Fruit fly (Drosophila melanogaster): ENCODE measurements around the gene dpr2.

The dpr2 gene

DNA sequence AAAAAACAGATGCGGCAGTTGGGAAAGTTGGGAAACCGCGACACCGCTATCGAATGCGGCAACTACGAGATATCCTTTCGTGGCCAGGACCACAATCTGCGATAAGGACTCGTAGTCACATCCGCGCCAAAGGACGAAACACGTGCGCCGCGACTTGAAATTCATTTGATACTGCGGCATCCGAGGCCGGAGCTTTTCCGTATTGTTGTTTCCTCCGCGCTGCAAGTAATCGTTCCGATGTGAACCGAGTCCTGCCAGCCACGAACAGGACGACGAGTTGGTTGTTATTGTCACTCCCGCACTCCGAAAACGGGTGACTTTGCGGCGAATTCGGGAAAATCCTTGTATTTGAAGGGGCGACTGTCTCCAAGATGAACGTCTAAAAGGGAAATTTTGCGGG lies at the start of gene dpr2:
dpr2 (minus strand) TSS at position 175 of the 400 bp plus-strand sequence.
- TF ChIP-seq kay (GFP tag; ENCODE audit: borderline replicate concordance) (no peak), Mnt (GFP tag; optimal IDR thresholded peaks at IDR 0.05) (no peak), CG1620 (GFP tag; optimal IDR thresholded peaks at IDR 0.05) (no peak), cnc (optimal IDR thresholded peaks at IDR 0.05) (no peak), CG7045 (GFP tag; optimal IDR thresholded peaks at IDR 0.05) (no peak), CG12768 (GFP tag; optimal IDR thresholded peaks at IDR 0.05) (no peak), ovo (GFP tag; optimal IDR thresholded peaks at IDR 0.05) (no peak), CG33017 (tag; optimal IDR thresholded peaks at IDR 0.05) (no peak), cic (GFP tag; optimal IDR thresholded peaks at IDR 0.05) (no peak), CG14711 (tag; optimal IDR thresholded peaks at IDR 0.05) (no peak), bab1 (GFP tag; optimal IDR thresholded peaks at IDR 0.05) (no peak)

- TF ChIP-seq Hr96 (GFP tag; optimal IDR thresholded peaks at IDR 0.05) (no peak), tj (GFP tag; optimal IDR thresholded peaks at IDR 0.05) (peak; percentile 66), CG33017 (tag; optimal IDR thresholded peaks at IDR 0.05) (peak; percentile 68), cic (GFP tag; optimal IDR thresholded peaks at IDR 0.05) (no peak), CG1620 (GFP tag; optimal IDR thresholded peaks at IDR 0.05) (peak; percentile 51), Clk (GFP tag; optimal IDR thresholded peaks at IDR 0.05) (peak; percentile 34), ovo (GFP tag; optimal IDR thresholded peaks at IDR 0.05) (peak; percentile 39), CG7045 (GFP tag; optimal IDR thresholded peaks at IDR 0.05) (peak; percentile 52), Mnt (GFP tag; optimal IDR thresholded peaks at IDR 0.05) (peak; percentile 84), bab1 (GFP tag; optimal IDR thresholded peaks at IDR 0.05) (peak; percentile 86), CG11617 (GFP tag; optimal IDR thresholded peaks at IDR 0.05) (peak; percentile 69), CG12768 (GFP tag; optimal IDR thresholded peaks at IDR 0.05) (peak; percentile 15), kay (GFP tag; ENCODE audit: borderline replicate concordance) (no peak), toe (GFP tag; optimal IDR thresholded peaks at IDR 0.05) (peak; percentile 64), cnc (optimal IDR thresholded peaks at IDR 0.05) (no peak), CG5204 (GFP tag; optimal IDR thresholded peaks at IDR 0.05) (no peak), CG7101 (tag; optimal IDR thresholded peaks at IDR 0.05) (peak; percentile 81), CG14711 (tag; optimal IDR thresholded peaks at IDR 0.05) (peak; percentile 91), Crg-1 (GFP tag; optimal IDR thresholded peaks at IDR 0.05) (peak; percentile 61), pad (GFP tag; optimal IDR thresholded peaks at IDR 0.05) (peak; percentile 42)
Measured at dm6 chr2L:11010999-11011398, 47.0 kb upstream of the dpr2 start, which contains the start of the genes Art8 and dUTPase. Art8 (minus strand) TSS chr2L:11011086. dUTPase (plus strand) TSS chr2L:11011312.

DNA sequence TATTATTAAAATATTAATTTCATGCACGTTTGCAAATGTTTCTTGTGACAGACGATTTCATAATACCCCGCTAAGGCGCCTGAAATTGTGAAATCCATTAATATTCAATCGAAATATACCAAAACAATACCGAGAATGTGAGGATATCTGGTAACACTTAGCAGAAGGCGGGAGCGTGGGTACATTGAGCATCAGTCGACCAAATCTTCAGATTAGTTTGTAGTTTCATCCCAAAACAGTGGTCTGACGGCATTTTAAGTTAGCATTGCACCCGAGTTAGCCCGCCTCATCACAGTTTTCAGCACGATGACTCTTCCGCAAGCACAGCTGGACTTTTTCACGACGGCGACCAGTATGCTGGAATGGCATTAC lies 40.7 kb upstream of the dpr2 start, which contains the start of gene Nup154:
Nup154 (plus strand) TSS at position 147 of the 372 bp plus-strand sequence.
- TF ChIP-seq ovo (GFP tag; optimal IDR thresholded peaks at IDR 0.05) = no peak
- TF ChIP-seq Clk (GFP tag; optimal IDR thresholded peaks at IDR 0.05) = no peak
- no peak for TF ChIP-seq CG7101 (tag; optimal IDR thresholded peaks at IDR 0.05)
- TF ChIP-seq CG14711 (tag; optimal IDR thresholded peaks at IDR 0.05) = no peak
- no peak for TF ChIP-seq tj (GFP tag; optimal IDR thresholded peaks at IDR 0.05)
- no peak for TF ChIP-seq cic (GFP tag; optimal IDR thresholded peaks at IDR 0.05)
- TF ChIP-seq Hr96 (GFP tag; optimal IDR thresholded peaks at IDR 0.05) = no peak
- TF ChIP-seq cnc (optimal IDR thresholded peaks at IDR 0.05) = no peak
- TF ChIP-seq toe (GFP tag; optimal IDR thresholded peaks at IDR 0.05) = no peak
- TF ChIP-seq CG12768 (GFP tag; optimal IDR thresholded peaks at IDR 0.05) = no peak
- no peak for TF ChIP-seq CG1620 (GFP tag; optimal IDR thresholded peaks at IDR 0.05)
- TF ChIP-seq CG5204 (GFP tag; optimal IDR thresholded peaks at IDR 0.05) = no peak

DNA sequence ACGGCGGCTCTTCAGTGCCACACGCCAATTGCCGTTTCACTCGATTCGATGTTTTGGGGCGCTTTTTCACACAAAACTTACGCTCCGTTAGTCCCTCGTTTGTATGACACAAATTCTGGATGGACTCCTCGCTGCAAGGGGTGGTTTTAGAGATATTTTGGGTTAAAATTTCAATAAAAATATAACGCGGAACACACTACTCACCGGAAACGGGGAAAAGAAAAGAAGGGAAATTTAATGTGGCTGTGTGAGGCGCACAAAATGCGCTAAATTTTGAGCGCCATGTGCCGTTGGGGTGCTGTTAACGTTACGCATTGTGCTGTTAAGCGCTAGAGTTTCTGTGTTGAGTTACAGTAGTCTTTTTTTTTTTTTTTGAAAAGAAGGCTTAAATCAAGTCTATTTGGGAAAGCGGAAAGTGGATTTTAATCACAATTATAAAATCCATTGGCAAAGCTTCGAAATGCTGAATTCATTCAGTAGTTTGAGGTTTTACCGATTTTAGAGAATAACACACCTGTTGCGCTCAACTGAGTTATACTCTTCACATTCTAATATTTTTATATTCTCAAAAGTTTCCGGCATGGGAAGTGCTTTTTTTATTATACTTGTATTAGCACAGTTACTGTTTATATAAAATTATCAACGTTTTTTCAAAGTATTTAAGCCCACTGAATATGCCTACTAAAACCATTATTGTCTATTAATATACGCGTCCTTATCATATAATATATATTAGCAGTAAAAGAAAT lies 40.1 kb upstream of the dpr2 start, which contains the start of gene RpL9:
RpL9 (minus strand) TSS at position 265 of the 749 bp plus-strand sequence.
- TF ChIP-seq kay (GFP tag; ENCODE audit: borderline replicate concordance) (no peak), CG5204 (GFP tag; optimal IDR thresholded peaks at IDR 0.05) (peak; percentile 57), pad (GFP tag; optimal IDR thresholded peaks at IDR 0.05) (peak; percentile 53), Hr96 (GFP tag; optimal IDR thresholded peaks at IDR 0.05) (peak; percentile 49), CG14711 (tag; optimal IDR thresholded peaks at IDR 0.05) (peak; percentile 52), Crg-1 (GFP tag; optimal IDR thresholded peaks at IDR 0.05) (peak; percentile 43), Clk (GFP tag; optimal IDR thresholded peaks at IDR 0.05) (no peak), cnc (optimal IDR thresholded peaks at IDR 0.05) (no peak), ovo (GFP tag; optimal IDR thresholded peaks at IDR 0.05) (peak; percentile 45), CG11617 (GFP tag; optimal IDR thresholded peaks at IDR 0.05) (peak; percentile 81), cic (GFP tag; optimal IDR thresholded peaks at IDR 0.05) (no peak), Mnt (GFP tag; optimal IDR thresholded peaks at IDR 0.05) (peak; percentile 87), CG1620 (GFP tag; optimal IDR thresholded peaks at IDR 0.05) (peak; percentile 64), bab1 (GFP tag; optimal IDR thresholded peaks at IDR 0.05) (peak; percentile 85), CG7101 (tag; optimal IDR thresholded peaks at IDR 0.05) (peak; percentile 79), CG7045 (GFP tag; optimal IDR thresholded peaks at IDR 0.05) (peak; percentile 72), toe (GFP tag; optimal IDR thresholded peaks at IDR 0.05) (peak; percentile 53), tj (GFP tag; optimal IDR thresholded peaks at IDR 0.05) (peak; percentile 52), CG33017 (tag; optimal IDR thresholded peaks at IDR 0.05) (peak; percentile 78), CG12768 (GFP tag; optimal IDR thresholded peaks at IDR 0.05) (peak; percentile 73)

DNA sequence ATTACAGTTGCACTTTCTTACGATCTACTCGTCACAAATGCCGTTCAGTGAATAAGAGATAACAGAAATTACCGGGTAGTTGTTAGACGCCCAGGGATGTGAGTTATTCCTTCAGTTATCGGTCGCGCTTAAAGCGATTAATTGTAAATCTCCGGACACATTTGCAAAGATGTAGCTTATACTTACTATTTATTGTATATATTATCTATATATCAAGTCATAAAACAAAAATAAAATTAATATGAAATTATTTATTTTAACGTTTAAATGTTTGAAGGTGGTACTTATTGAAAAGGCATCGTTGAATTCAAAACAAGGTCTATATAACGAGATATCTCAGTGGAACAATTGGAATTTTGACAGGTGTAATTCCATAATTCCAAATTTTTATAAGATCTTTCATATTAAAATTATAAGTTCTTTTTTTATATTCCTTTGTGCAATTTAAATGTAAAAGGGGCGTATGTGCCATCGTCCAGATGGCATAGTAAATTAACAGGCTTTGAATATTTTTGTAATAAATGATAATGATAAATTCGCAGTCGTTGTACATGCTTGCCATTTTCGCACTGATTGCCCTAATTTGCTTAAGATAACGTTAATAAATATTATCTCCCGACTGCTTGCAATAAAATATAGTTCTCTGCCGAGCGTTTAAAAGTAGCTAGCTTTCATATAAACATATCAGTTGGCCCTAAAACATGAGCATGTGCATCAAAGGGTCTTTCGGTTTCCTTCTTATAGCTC lies 37.6 kb upstream of the dpr2 start, which contains the start of the genes aub and lectin-33A:
aub (minus strand) TSS at position 101 of the 747 bp plus-strand sequence.
lectin-33A (plus strand) TSS at position 697 of the 747 bp plus-strand sequence.
- TF ChIP-seq CG33017 (tag; optimal IDR thresholded peaks at IDR 0.05) (no peak), CG7101 (tag; optimal IDR thresholded peaks at IDR 0.05) (no peak), Mnt (GFP tag; optimal IDR thresholded peaks at IDR 0.05) (no peak), bab1 (GFP tag; optimal IDR thresholded peaks at IDR 0.05) (no peak), tj (GFP tag; optimal IDR thresholded peaks at IDR 0.05) (no peak), cnc (optimal IDR thresholded peaks at IDR 0.05) (no peak), CG7045 (GFP tag; optimal IDR thresholded peaks at IDR 0.05) (no peak), Crg-1 (GFP tag; optimal IDR thresholded peaks at IDR 0.05) (no peak), ovo (GFP tag; optimal IDR thresholded peaks at IDR 0.05) (no peak), CG1620 (GFP tag; optimal IDR thresholded peaks at IDR 0.05) (no peak), Hr96 (GFP tag; optimal IDR thresholded peaks at IDR 0.05) (no peak)

Measured in whole organism, adult.